Fruit fly (Drosophila melanogaster): ENCODE data around the gene DCTN1-p150.

Gene DCTN1-p150

dm6 chr3L:13928769-13929594, at the start of gene DCTN1-p150, which contains the start of gene CG8833:
Gene DCTN1-p150 (plus strand): TSS chr3L:13929387.
Gene CG8833 (minus strand): TSS chr3L:13929000.
- TF ChIP-seq psq (optimal IDR thresholded peaks at IDR 0.05) = no peak
- TF ChIP-seq insv (optimal IDR thresholded peaks at IDR 0.05) = no peak
- no peak for TF ChIP-seq Sin3A (optimal IDR thresholded peaks at IDR 0.05)
- TF ChIP-seq h (optimal IDR thresholded peaks at IDR 0.05) = no peak
- no peak for TF ChIP-seq Myc (optimal IDR thresholded peaks at IDR 0.05)
- no peak for TF ChIP-seq ttk (optimal IDR thresholded peaks at IDR 0.05)

dm6 chr3L:13881555-13881954, 47.6 kb upstream of the DCTN1-p150 start:
- TF ChIP-seq Myc (optimal IDR thresholded peaks at IDR 0.05) (no peak), psq (optimal IDR thresholded peaks at IDR 0.05) (no peak), insv (optimal IDR thresholded peaks at IDR 0.05) (no peak), h (optimal IDR thresholded peaks at IDR 0.05) (no peak), Sin3A (optimal IDR thresholded peaks at IDR 0.05) (no peak), ttk (optimal IDR thresholded peaks at IDR 0.05) (no peak)

- no peak for TF ChIP-seq Sin3A (optimal IDR thresholded peaks at IDR 0.05)
- no peak for TF ChIP-seq ttk (optimal IDR thresholded peaks at IDR 0.05)
- no peak for TF ChIP-seq h (optimal IDR thresholded peaks at IDR 0.05)
- no peak for TF ChIP-seq insv (optimal IDR thresholded peaks at IDR 0.05)
- TF ChIP-seq psq (optimal IDR thresholded peaks at IDR 0.05) = no peak
- no peak for TF ChIP-seq Myc (optimal IDR thresholded peaks at IDR 0.05)
Observed at dm6 chr3L:13882532-13882931, 46.7 kb upstream of the DCTN1-p150 start.

- TF ChIP-seq Myc (optimal IDR thresholded peaks at IDR 0.05) = no peak
- TF ChIP-seq Sin3A (optimal IDR thresholded peaks at IDR 0.05) = no peak
- TF ChIP-seq insv (optimal IDR thresholded peaks at IDR 0.05) = no peak
- no peak for TF ChIP-seq h (optimal IDR thresholded peaks at IDR 0.05)
- no peak for TF ChIP-seq psq (optimal IDR thresholded peaks at IDR 0.05)
- TF ChIP-seq ttk (optimal IDR thresholded peaks at IDR 0.05) = no peak
Observed at dm6 chr3L:13884460-13885056, 44.6 kb upstream of the DCTN1-p150 start.

dm6 chr3L:13887092-13887491, 42.1 kb upstream of the DCTN1-p150 start:
- TF ChIP-seq psq (optimal IDR thresholded peaks at IDR 0.05) = no peak
- no peak for TF ChIP-seq Sin3A (optimal IDR thresholded peaks at IDR 0.05)
- TF ChIP-seq Myc (optimal IDR thresholded peaks at IDR 0.05) = no peak
- TF ChIP-seq insv (optimal IDR thresholded peaks at IDR 0.05) = no peak
- no peak for TF ChIP-seq h (optimal IDR thresholded peaks at IDR 0.05)
- no peak for TF ChIP-seq ttk (optimal IDR thresholded peaks at IDR 0.05)

- TF ChIP-seq ttk (optimal IDR thresholded peaks at IDR 0.05) (no peak), insv (optimal IDR thresholded peaks at IDR 0.05) (no peak), psq (optimal IDR thresholded peaks at IDR 0.05) (no peak), Sin3A (optimal IDR thresholded peaks at IDR 0.05) (no peak), Myc (optimal IDR thresholded peaks at IDR 0.05) (no peak)
Observed at dm6 chr3L:13900635-13901034, 28.6 kb upstream of the DCTN1-p150 start.

- TF ChIP-seq Sin3A (optimal IDR thresholded peaks at IDR 0.05) (no peak), Myc (optimal IDR thresholded peaks at IDR 0.05) (no peak), insv (optimal IDR thresholded peaks at IDR 0.05) (no peak), psq (optimal IDR thresholded peaks at IDR 0.05) (no peak), h (optimal IDR thresholded peaks at IDR 0.05) (no peak), ttk (optimal IDR thresholded peaks at IDR 0.05) (no peak)
Observed at dm6 chr3L:13903186-13904020, 25.8 kb upstream of the DCTN1-p150 start, which contains the start of gene dysc. Gene dysc (minus strand): TSS chr3L:13903236.

- TF ChIP-seq insv (optimal IDR thresholded peaks at IDR 0.05) (no peak), ttk (optimal IDR thresholded peaks at IDR 0.05) (no peak), h (optimal IDR thresholded peaks at IDR 0.05) (no peak), Sin3A (optimal IDR thresholded peaks at IDR 0.05) (no peak), Myc (optimal IDR thresholded peaks at IDR 0.05) (no peak), psq (optimal IDR thresholded peaks at IDR 0.05) (no peak)
Observed at dm6 chr3L:13904021-13904325, 25.2 kb upstream of the DCTN1-p150 start.

dm6 chr3L:13904426-13904825, 24.8 kb upstream of the DCTN1-p150 start:
- TF ChIP-seq insv (optimal IDR thresholded peaks at IDR 0.05) = no peak
- no peak for TF ChIP-seq psq (optimal IDR thresholded peaks at IDR 0.05)
- no peak for TF ChIP-seq Myc (optimal IDR thresholded peaks at IDR 0.05)
- TF ChIP-seq ttk (optimal IDR thresholded peaks at IDR 0.05) = no peak
- TF ChIP-seq h (optimal IDR thresholded peaks at IDR 0.05) = no peak
- no peak for TF ChIP-seq Sin3A (optimal IDR thresholded peaks at IDR 0.05)

dm6 chr3L:13905515-13905914, 23.7 kb upstream of the DCTN1-p150 start:
- TF ChIP-seq h (optimal IDR thresholded peaks at IDR 0.05) (no peak), ttk (optimal IDR thresholded peaks at IDR 0.05) (no peak), psq (optimal IDR thresholded peaks at IDR 0.05) (no peak), Myc (optimal IDR thresholded peaks at IDR 0.05) (no peak), Sin3A (optimal IDR thresholded peaks at IDR 0.05) (no peak), insv (optimal IDR thresholded peaks at IDR 0.05) (no peak)

dm6 chr3L:13911649-13912260, 17.4 kb upstream of the DCTN1-p150 start:
- TF ChIP-seq insv (optimal IDR thresholded peaks at IDR 0.05) (no peak), ttk (optimal IDR thresholded peaks at IDR 0.05) (no peak), h (optimal IDR thresholded peaks at IDR 0.05) (no peak), Sin3A (optimal IDR thresholded peaks at IDR 0.05) (no peak), psq (optimal IDR thresholded peaks at IDR 0.05) (no peak), Myc (optimal IDR thresholded peaks at IDR 0.05) (no peak)

All from Kc167 (cell line).